Fruit fly (Drosophila melanogaster) whole organism, embryonic: ENCODE results near the gene ATPsynepsilonL.

Source experiments
- Antp ChIP-seq: fragments of 200-800 bp; sonication (Bioruptor generic); optimal IDR thresholded peaks from 3 replicates; lab custom pipeline; 2016; ENCODE audit warnings: missing biosample characterization, missing genetic modification characterization
- Atf6 ChIP-seq: fragments of 200-800 bp; sonication (Bioruptor generic); IDR thresholded peaks from 2 replicates; pipeline ENCODE4 v1.3.6; 2022; ENCODE audit warnings: missing biosample characterization, missing genetic modification characterization
- CG10267 ChIP-seq: fragments of 200-800 bp; sonication (Bioruptor generic); optimal IDR thresholded peaks from 2 replicates; lab custom pipeline; 2018; ENCODE audit warnings: missing biosample characterization, mild to moderate bottlenecking, missing genetic modification characterization, moderate library complexity
- CG10654 ChIP-seq: fragments of 200-800 bp; sonication (Bioruptor generic); optimal IDR thresholded peaks from 2 replicates; lab custom pipeline; 2016; ENCODE audit warnings: missing biosample characterization, missing genetic modification characterization
- CG11247 ChIP-seq: fragments of 200-800 bp; sonication (Bioruptor generic); IDR thresholded peaks from 2 replicates; pipeline ENCODE4 v1.3.6; 2022; ENCODE audit warnings: missing biosample characterization, missing genetic modification characterization
- CG13624 ChIP-seq: fragments of 200-800 bp; sonication (Bioruptor generic); optimal IDR thresholded peaks from 2 replicates; lab custom pipeline; 2016; ENCODE audit warnings: missing biosample characterization, missing genetic modification characterization
- CG14014 ChIP-seq: fragments of 200-800 bp; sonication (Bioruptor generic); IDR thresholded peaks from 2 replicates; pipeline ENCODE4 v1.3.6; 2022; ENCODE audit warnings: missing biosample characterization, missing genetic modification characterization
- CG14965 ChIP-seq: fragments of 200-800 bp; sonication (Bioruptor generic); optimal IDR thresholded peaks from 2 replicates; lab custom pipeline; 2016; ENCODE audit warnings: missing biosample characterization, missing genetic modification characterization, borderline replicate concordance
- CG16815 ChIP-seq: fragments of 200-800 bp; sonication (Bioruptor generic); optimal IDR thresholded peaks from 3 replicates; lab custom pipeline; 2017; ENCODE audit warnings: missing biosample characterization, mild to moderate bottlenecking, missing genetic modification characterization
- CG17361 ChIP-seq: fragments of 200-800 bp; sonication (Bioruptor generic); IDR thresholded peaks from 3 replicates; pipeline ENCODE4 v1.3.6; 2022; ENCODE audit warnings: missing biosample characterization, missing genetic modification characterization
- CG18619 ChIP-seq: fragments of 200-800 bp; sonication (Bioruptor generic); optimal IDR thresholded peaks from 3 replicates; lab custom pipeline; 2017; ENCODE audit warnings: missing biosample characterization, mild to moderate bottlenecking, missing genetic modification characterization
- CG2678 ChIP-seq: fragments of 200-800 bp; sonication (Bioruptor generic); optimal IDR thresholded peaks from 3 replicates; lab custom pipeline; 2019; ENCODE audit warnings: missing biosample characterization, mild to moderate bottlenecking, missing genetic modification characterization, moderate library complexity
- CG31224 ChIP-seq: fragments of 200-800 bp; sonication (Bioruptor generic); IDR thresholded peaks from 2 replicates; pipeline ENCODE4 v1.3.6; 2022; ENCODE audit warnings: missing biosample characterization, missing genetic modification characterization
- CG31388 ChIP-seq: fragments of 200-800 bp; sonication (Bioruptor generic); optimal IDR thresholded peaks from 2 replicates; lab custom pipeline; 2016; ENCODE audit warnings: missing biosample characterization, missing genetic modification characterization
- CG34224 ChIP-seq: fragments of 200-800 bp; sonication (Bioruptor generic); IDR thresholded peaks from 3 replicates; pipeline ENCODE4 v1.3.6; 2022; ENCODE audit warnings: missing biosample characterization, missing genetic modification characterization; ENCODE audit not compliant: partially characterized antibody
- CG4404 ChIP-seq: fragments of 200-800 bp; sonication (Bioruptor generic); IDR thresholded peaks from 2 replicates; pipeline ENCODE4 v1.3.6; 2022; ENCODE audit warnings: missing biosample characterization, missing genetic modification characterization
- CG4424 ChIP-seq: fragments of 200-800 bp; sonication (Bioruptor generic); optimal IDR thresholded peaks from 3 replicates; lab custom pipeline; 2016; ENCODE audit warnings: missing biosample characterization, missing genetic modification characterization
- CG4730 ChIP-seq: fragments of 200-800 bp; sonication (Bioruptor generic); IDR thresholded peaks from 2 replicates; pipeline ENCODE4 v1.3.6; 2022; ENCODE audit warnings: missing biosample characterization, missing genetic modification characterization
- CG5180 ChIP-seq: fragments of 200-800 bp; sonication (Bioruptor generic); optimal IDR thresholded peaks from 3 replicates; lab custom pipeline; 2017; ENCODE audit warnings: missing biosample characterization, missing genetic modification characterization, mild to moderate bottlenecking, moderate library complexity, missing genetic modification reagents
- CG7556 ChIP-seq: fragments of 200-800 bp; sonication (Bioruptor generic); optimal IDR thresholded peaks from 2 replicates; lab custom pipeline; 2017; ENCODE audit warnings: missing biosample characterization, mild to moderate bottlenecking, missing genetic modification characterization
- CG7745 ChIP-seq: fragments of 200-800 bp; sonication (Bioruptor generic); optimal IDR thresholded peaks from 2 replicates; lab custom pipeline; 2018; ENCODE audit warnings: missing biosample characterization, mild to moderate bottlenecking, missing genetic modification characterization, moderate library complexity
- CG8388 ChIP-seq: fragments of 200-800 bp; sonication (Bioruptor generic); optimal IDR thresholded peaks from 2 replicates; lab custom pipeline; 2019; ENCODE audit warnings: missing biosample characterization, mild to moderate bottlenecking, missing genetic modification characterization, moderate library complexity
- Chrac-16 ChIP-seq: fragments of 200-800 bp; sonication (Bioruptor generic); optimal IDR thresholded peaks from 3 replicates; lab custom pipeline; 2016; ENCODE audit warnings: missing biosample characterization, missing genetic modification characterization
- D19B ChIP-seq: fragments of 200-800 bp; sonication (Bioruptor generic); optimal IDR thresholded peaks from 2 replicates; lab custom pipeline; 2017; ENCODE audit warnings: missing biosample characterization, mild to moderate bottlenecking, missing genetic modification characterization
- Dbx ChIP-seq: fragments of 200-800 bp; sonication (Bioruptor generic); IDR thresholded peaks from 3 replicates; pipeline ENCODE4 v1.3.6; 2022; ENCODE audit warnings: missing biosample characterization, missing genetic modification characterization
- Dip3 ChIP-seq: fragments of 200-800 bp; sonication (Bioruptor generic); optimal IDR thresholded peaks from 3 replicates; lab custom pipeline; 2016; ENCODE audit warnings: missing biosample characterization, missing genetic modification characterization
- Doc3 ChIP-seq: fragments of 200-800 bp; sonication (Bioruptor generic); IDR thresholded peaks from 3 replicates; pipeline ENCODE4 v1.3.6; 2022; ENCODE audit warnings: missing biosample characterization, missing genetic modification characterization; ENCODE audit not compliant: partially characterized antibody
- H2.0 ChIP-seq: fragments of 200-800 bp; sonication (Bioruptor generic); IDR thresholded peaks from 2 replicates; pipeline ENCODE4 v1.3.6; 2022; ENCODE audit warnings: missing biosample characterization, missing genetic modification characterization
- Hmr ChIP-seq: fragments of 200-800 bp; sonication (Bioruptor generic); optimal IDR thresholded peaks from 3 replicates; lab custom pipeline; 2017; ENCODE audit warnings: mild to moderate bottlenecking, missing biosample characterization, missing genetic modification reagents, missing genetic modification characterization
- Hmx ChIP-seq: fragments of 200-800 bp; sonication (Bioruptor generic); optimal IDR thresholded peaks from 2 replicates; lab custom pipeline; 2016; ENCODE audit warnings: missing biosample characterization, missing genetic modification characterization
- MTF-1 ChIP-seq: fragments of 200-800 bp; sonication (Bioruptor generic); optimal IDR thresholded peaks from 2 replicates; lab custom pipeline; 2018; ENCODE audit warnings: missing biosample characterization, mild to moderate bottlenecking, missing genetic modification characterization, borderline replicate concordance
- Mes4 ChIP-seq: fragments of 200-800 bp; sonication (Bioruptor generic); optimal IDR thresholded peaks from 2 replicates; lab custom pipeline; 2016; ENCODE audit warnings: missing biosample characterization, missing genetic modification characterization
- Optix ChIP-seq: fragments of 200-800 bp; sonication (Bioruptor generic); IDR thresholded peaks from 3 replicates; pipeline ENCODE4 v1.3.6; 2022; ENCODE audit warnings: missing biosample characterization, missing genetic modification characterization
- Sox100B ChIP-seq: fragments of 200-800 bp; sonication (Bioruptor generic); optimal IDR thresholded peaks from 3 replicates; lab custom pipeline; 2018; ENCODE audit warnings: missing biosample characterization, mild to moderate bottlenecking, missing genetic modification characterization
- Stat92E ChIP-seq, 3 experiments: fragments of >200 bp in 2 of 3; fragments of 200-800 bp in 1 of 3; sonication (Bioruptor generic) in 1 of 3; optimal IDR thresholded peaks; 2 replicates each; lab custom pipeline; 2017 to 2019; ENCODE audit warnings: missing biosample characterization in 3 of 3, missing genetic modification characterization in 3 of 3, mild to moderate bottlenecking in 1 of 3, moderate library complexity in 1 of 3
- aop ChIP-seq: fragments of 200-800 bp; sonication (Bioruptor generic); IDR thresholded peaks from 2 replicates; pipeline ENCODE4 v1.3.6; 2022; ENCODE audit warnings: missing biosample characterization, missing genetic modification characterization
- grau ChIP-seq: fragments of 200-800 bp; optimal IDR thresholded peaks from 3 replicates; lab custom pipeline; 2019; ENCODE audit warnings: missing biosample characterization, mild to moderate bottlenecking, missing genetic modification characterization, moderate library complexity
- hkb ChIP-seq, 2 experiments: fragments of 200-800 bp in 1 of 2; fragments of >200 bp in 1 of 2; sonication (Bioruptor generic) in 1 of 2; IDR thresholded peaks in 1 of 2; optimal IDR thresholded peaks in 1 of 2; 2 replicates each; pipeline versions ENCODE4 v1.3.6 to Lab custom; 2017 to 2022; ENCODE audit warnings: missing biosample characterization in 1 of 2, missing genetic modification characterization in 1 of 2
- ind ChIP-seq: fragments of 200-800 bp; sonication (Bioruptor generic); optimal IDR thresholded peaks from 3 replicates; lab custom pipeline; 2016; ENCODE audit warnings: missing biosample characterization, missing genetic modification characterization
- jing ChIP-seq: fragments of 200-800 bp; sonication (Bioruptor generic); optimal IDR thresholded peaks from 2 replicates; lab custom pipeline; 2018; ENCODE audit warnings: missing biosample characterization, mild to moderate bottlenecking, missing genetic modification characterization
- klu ChIP-seq: fragments of 200-800 bp; sonication (Bioruptor generic); IDR thresholded peaks from 2 replicates; pipeline ENCODE4 v1.3.6; 2022; ENCODE audit warnings: missing biosample characterization, missing genetic modification characterization
- onecut ChIP-seq: fragments of 200-800 bp; sonication (Bioruptor generic); IDR thresholded peaks from 2 replicates; pipeline ENCODE4 v1.3.6; 2022; ENCODE audit warnings: missing biosample characterization, missing genetic modification characterization
- phol ChIP-seq: fragments of 200-800 bp; sonication (Bioruptor generic); optimal IDR thresholded peaks from 3 replicates; lab custom pipeline; 2018; ENCODE audit warnings: missing biosample characterization, mild to moderate bottlenecking, missing genetic modification characterization, moderate library complexity
- sd ChIP-seq: fragments of 200-800 bp; sonication (Bioruptor generic); optimal IDR thresholded peaks from 3 replicates; lab custom pipeline; 2018; ENCODE audit warnings: missing biosample characterization, mild to moderate bottlenecking, missing genetic modification characterization, moderate library complexity
- tgo ChIP-seq: fragments of 200-800 bp; sonication (Bioruptor generic); IDR thresholded peaks from 3 replicates; pipeline ENCODE4 v1.3.6; 2022; ENCODE audit warnings: missing biosample characterization, missing genetic modification characterization
- tio ChIP-seq: fragments of 200-800 bp; sonication (Bioruptor generic); optimal IDR thresholded peaks from 2 replicates; lab custom pipeline; 2017; ENCODE audit warnings: missing biosample characterization, missing genetic modification characterization, inconsistent platforms
- wdn ChIP-seq: fragments of 200-800 bp; sonication (Bioruptor generic); IDR thresholded peaks from 2 replicates; pipeline ENCODE4 v1.3.6; 2022; ENCODE audit warnings: missing biosample characterization, missing genetic modification characterization

ATPsynepsilonL gene

DNA sequence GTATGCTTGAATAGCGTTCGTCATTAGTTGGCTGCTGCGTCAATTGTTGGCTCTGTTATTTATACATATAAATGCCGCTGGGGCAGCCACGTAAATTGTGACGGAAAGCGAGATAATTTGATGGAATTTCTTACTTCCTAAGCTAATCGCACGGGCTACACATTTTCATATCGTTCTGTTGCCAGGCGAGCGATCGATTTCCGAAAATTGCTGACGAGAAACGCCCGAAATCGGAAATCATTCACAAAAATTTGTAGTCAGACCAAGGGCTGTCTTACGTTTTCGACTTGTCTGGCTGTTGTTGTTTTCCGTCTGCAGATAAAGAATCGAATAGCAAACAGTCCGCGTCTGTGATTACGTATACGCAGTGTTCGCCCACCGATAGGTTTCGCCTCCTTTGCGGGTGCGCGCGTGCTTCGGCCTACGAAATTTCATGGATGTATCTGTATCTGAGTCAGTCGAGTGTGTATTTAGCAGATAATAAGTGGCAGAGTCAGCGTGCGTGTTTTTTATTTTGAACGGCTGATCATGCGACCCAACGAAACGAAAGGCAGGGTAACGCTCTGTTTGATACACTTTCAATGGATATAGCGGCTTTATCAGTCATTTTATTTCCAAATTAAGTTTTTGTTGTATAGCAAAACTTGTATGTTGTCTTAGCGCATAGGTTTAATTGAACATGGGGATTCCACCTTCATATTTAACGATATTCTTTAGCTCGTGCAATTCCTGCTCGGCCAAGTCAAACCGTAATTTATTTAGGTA is 23.9 kb upstream of the ATPsynepsilonL start (continued):
- TF ChIP-seq CG10267 (tag; lab: Kevin White, UChicago) (peak; percentile 39), CG14014 (GFP tag; lab: Robert Waterston, UW) (peak; percentile 75), CG31224 (GFP tag; lab: Robert Waterston, UW) (peak; percentile 45; the same call in 1 of the 2 replicates), CG4404 (GFP tag; lab: Robert Waterston, UW) (no peak), jing (GFP tag; lab: Kevin White, UChicago) (no peak), CG16815 (GFP tag; lab: Kevin White, UChicago) (peak; percentile 4), CG14965 (GFP tag; lab: Kevin White, UChicago) (no peak), Hmx (GFP tag; lab: Kevin White, UChicago) (peak; percentile 29), CG18619 (GFP tag; lab: Kevin White, UChicago) (peak; percentile 62), Dip3 (GFP tag; lab: Kevin White, UChicago) (peak; percentile 60), klu (GFP tag; lab: Robert Waterston, UW) (peak; percentile 64; the same call in 1 of the 2 replicates), ind (GFP tag; lab: Kevin White, UChicago) (peak; percentile 74), wdn (GFP tag; lab: Robert Waterston, UW) (peak; percentile 57; the same call in 1 of the 2 replicates), CG4730 (GFP tag; lab: Robert Waterston, UW) (0 out of 2 replicates have a peak, but pooled peaks have one; percentile 17), aop (GFP tag; lab: Robert Waterston, UW) (no peak), CG8388 (GFP tag; lab: Kevin White, UChicago) (peak; percentile 50), H2.0 (peak; percentile 61), Chrac-16 (GFP tag; lab: Kevin White, UChicago) (peak; percentile 52), CG13624 (GFP tag; lab: Kevin White, UChicago) (peak; percentile 67), CG34224 (GFP tag; lab: Robert Waterston, UW) (peak; percentile 35; the same call in 1 of the 3 replicates), D19B (GFP tag; lab: Kevin White, UChicago) (peak; percentile 84), Stat92E (GFP tag; optimal IDR thresholded peaks at IDR 0.05; lab: Kevin White, UChicago) (no peak), CG10654 (GFP tag; lab: Kevin White, UChicago) (peak; percentile 37), Dbx (GFP tag; lab: Robert Waterston, UW) (peak; percentile 70; the same call in 2 of the 3 replicates), Antp (GFP tag; lab: Kevin White, UChicago) (peak; percentile 77), CG31388 (GFP tag; lab: Kevin White, UChicago) (no peak), sd (peak; percentile 96), CG11247 (GFP tag; lab: Robert Waterston, UW) (0 out of 2 replicates have a peak, but pooled peaks have one; percentile 45), onecut (peak; percentile 49; the same call in 1 of the 2 replicates), CG17361 (GFP tag; lab: Robert Waterston, UW) (peak; percentile 60; the same call in 2 of the 3 replicates), Doc3 (GFP tag; lab: Robert Waterston, UW) (no peak)
- TF ChIP-seq, all 482 proteins: peak for 311

DNA sequence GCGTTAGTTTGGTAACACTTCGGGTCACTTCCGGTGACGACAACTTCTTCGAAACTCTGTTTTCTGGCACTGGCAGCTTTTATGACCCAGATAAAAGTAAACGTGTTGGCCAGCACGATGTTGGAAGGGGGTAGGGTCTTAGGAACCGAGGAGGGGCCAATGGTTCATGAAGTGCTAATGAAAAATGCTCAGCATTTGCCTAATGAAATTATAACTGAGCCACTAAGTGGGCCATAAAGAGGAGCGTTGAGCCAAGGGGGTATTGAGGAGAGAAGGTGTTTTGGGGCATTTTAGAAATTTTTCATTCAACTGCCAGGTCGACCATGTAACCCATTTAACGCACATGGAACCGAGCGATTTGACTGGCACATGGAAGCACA is 23.3 kb upstream of the ATPsynepsilonL start:
- TF ChIP-seq CG2678 (tag; lab: Kevin White, UChicago) = no peak
- TF ChIP-seq grau = no peak
- no peak for TF ChIP-seq Stat92E (GFP tag; optimal IDR thresholded peaks at IDR 0.05; lab: Kevin White, UChicago)
- no peak for TF ChIP-seq Atf6 (GFP tag; lab: Robert Waterston, UW)
- TF ChIP-seq CG7556 (GFP tag; lab: Kevin White, UChicago) = peak; percentile 36
- TF ChIP-seq Optix (GFP tag; lab: Robert Waterston, UW) = no peak; the same call in 2 of the 3 replicates
- TF ChIP-seq hkb (optimal IDR thresholded peaks at IDR 0.05; lab: Kevin White, UChicago) = no peak
- TF ChIP-seq hkb (GFP tag; IDR thresholded peaks at IDR 0.05; lab: Robert Waterston, UW) = no peak
- no peak for TF ChIP-seq Hmr
- no peak for TF ChIP-seq phol (tag; lab: Kevin White, UChicago)
- no peak for TF ChIP-seq CG5180 (GFP tag; lab: Kevin White, UChicago)
- no peak for TF ChIP-seq CG4730 (GFP tag; lab: Robert Waterston, UW)
- peak; percentile 4 for TF ChIP-seq tio (GFP tag; lab: Kevin White, UChicago)
- no peak for TF ChIP-seq Mes4 (GFP tag; lab: Kevin White, UChicago)
- TF ChIP-seq tgo (GFP tag; lab: Robert Waterston, UW) = 0 out of 3 replicates have a peak, but pooled peaks have one; percentile 6
- no peak for TF ChIP-seq MTF-1 (GFP tag; lab: Kevin White, UChicago)
- no peak for TF ChIP-seq CG4424 (GFP tag; lab: Kevin White, UChicago)
- TF ChIP-seq CG7745 (tag; lab: Kevin White, UChicago) = no peak
- peak; percentile 15 for TF ChIP-seq Sox100B (GFP tag; lab: Kevin White, UChicago)
